Fruit fly (Drosophila melanogaster) whole organism, wandering third instar larva: ENCODE measurements around the gene Wdr33.

Source experiments
- OdsH ChIP-seq: fragments of 200-800 bp; sonication (Bioruptor generic); optimal IDR thresholded peaks from 2 replicates; lab custom pipeline; 2016; ENCODE audit warnings: missing biosample characterization, mild to moderate bottlenecking, missing genetic modification characterization
- ey ChIP-seq: fragments of 200-800 bp; sonication (Bioruptor generic); optimal IDR thresholded peaks from 2 replicates; lab custom pipeline; 2016; ENCODE audit warnings: missing biosample characterization, missing genetic modification characterization

- TF ChIP-seq ey (GFP tag; lab: Kevin White, UChicago) (peak; percentile 33), OdsH (peak; percentile 79)
These were observed 37.3 kb upstream of the Wdr33 start for dm6 chr3R:5622985-5623630.
